Worm (Caenorhabditis elegans) whole organism, young adult: ENCODE results near the gene acs-7.

Source experiments
- C06A6.2 ChIP-seq: fragments of 200-800 bp; sonication (Bioruptor generic); conservative IDR thresholded peaks from 2 replicates; pipeline ENCODE4 v1.3.6; 2022; ENCODE audit warnings: missing genetic modification characterization, missing compliant biosample characterization
- C17E4.6 ChIP-seq: fragments of 200-800 bp; sonication (Bioruptor generic); IDR thresholded peaks from 2 replicates; pipeline ENCODE4 v1.3.6; 2022; ENCODE audit warnings: missing genetic modification reagents, missing genetic modification characterization, missing compliant biosample characterization
- D2030.7 ChIP-seq: fragments of 200-800 bp; sonication (Bioruptor generic); IDR thresholded peaks from 2 replicates; pipeline ENCODE4 v1.3.6; 2022; ENCODE audit warnings: missing genetic modification reagents, missing genetic modification characterization, missing compliant biosample characterization
- F10E7.11 ChIP-seq: sonication (generic microtip); optimal IDR thresholded peaks from 2 replicates; lab custom pipeline; 2017; ENCODE audit warnings: mild to moderate bottlenecking, missing genetic modification characterization, moderate library complexity, missing compliant biosample characterization
- F22D6.2 ChIP-seq: sonication (generic microtip); optimal IDR thresholded peaks from 2 replicates; lab custom pipeline; 2016; ENCODE audit warnings: mild to moderate bottlenecking, missing genetic modification characterization, missing compliant biosample characterization
- F33H1.4 ChIP-seq: fragments of 200-800 bp; sonication (Bioruptor generic); IDR thresholded peaks from 2 replicates; pipeline ENCODE4 v1.3.6; 2022; ENCODE audit warnings: missing genetic modification reagents, missing genetic modification characterization, missing compliant biosample characterization
- K12H6.12 ChIP-seq: fragments of 200-800 bp; sonication (Bioruptor generic); optimal IDR thresholded peaks from 2 replicates; lab custom pipeline; 2018; ENCODE audit warnings: mild to moderate bottlenecking, missing genetic modification characterization, missing compliant biosample characterization
- Y53G8AR.9 ChIP-seq: fragments of 200-800 bp; sonication (Bioruptor generic); conservative IDR thresholded peaks from 2 replicates; pipeline ENCODE4 v1.3.6; 2022; ENCODE audit warnings: missing genetic modification reagents, missing genetic modification characterization, missing compliant biosample characterization
- Y56A3A.18 ChIP-seq: fragments of 200-800 bp; sonication (Bioruptor generic); IDR thresholded peaks from 2 replicates; pipeline ENCODE4 v1.3.6; 2022; ENCODE audit warnings: missing genetic modification reagents, missing genetic modification characterization, missing compliant biosample characterization
- Y95B8A.8 ChIP-seq: fragments of 200-800 bp; sonication (Bioruptor generic); IDR thresholded peaks from 2 replicates; pipeline ENCODE4 v1.3.6; 2022; ENCODE audit warnings: missing genetic modification reagents, missing genetic modification characterization, missing compliant biosample characterization
- ama-1 ChIP-seq, 3 experiments: fragments of 150-350 bp in 1 of 3; sonication (generic microtip) in 2 of 3; optimal IDR thresholded peaks; 2 replicates each; lab custom pipeline; 2014 to 2018; ENCODE audit warnings: missing biosample characterization in 2 of 3, missing genetic modification characterization in 2 of 3, missing genetic modification reagents in 2 of 3
- athp-1 ChIP-seq: sonication (generic microtip); optimal IDR thresholded peaks from 2 replicates; lab custom pipeline; 2017; ENCODE audit warnings: mild to moderate bottlenecking, missing genetic modification characterization, missing compliant biosample characterization
- attf-5 ChIP-seq: fragments of 200-800 bp; sonication (Bioruptor generic); optimal IDR thresholded peaks from 2 replicates; lab custom pipeline; 2018; ENCODE audit warnings: mild to moderate bottlenecking, missing genetic modification characterization, missing compliant biosample characterization
- cebp-1 ChIP-seq, 2 experiments: fragments of 200-800 bp in 1 of 2; sonication (Bioruptor generic) in 1 of 2; sonication (generic microtip) in 1 of 2; IDR thresholded peaks in 1 of 2; optimal IDR thresholded peaks in 1 of 2; 2 replicates each; pipeline versions ENCODE4 v1.3.6 to Lab custom; 2017 to 2022; ENCODE audit warnings: missing compliant biosample characterization in 2 of 2, missing genetic modification characterization in 2 of 2, mild to moderate bottlenecking in 1 of 2, missing genetic modification reagents in 1 of 2, moderate library complexity in 1 of 2
- ceh-100 ChIP-seq: fragments of 200-800 bp; sonication (Bioruptor generic); IDR thresholded peaks from 2 replicates; pipeline ENCODE4 v1.3.6; 2022; ENCODE audit warnings: missing genetic modification reagents, missing genetic modification characterization, missing compliant biosample characterization
- ceh-91 ChIP-seq: fragments of 200-800 bp; sonication (Bioruptor generic); IDR thresholded peaks from 2 replicates; pipeline ENCODE4 v1.3.6; 2022; ENCODE audit warnings: missing genetic modification reagents, missing genetic modification characterization, missing compliant biosample characterization
- die-1 ChIP-seq: sonication (generic microtip); optimal IDR thresholded peaks from 2 replicates; lab custom pipeline; 2016; ENCODE audit warnings: missing genotype, mild to moderate bottlenecking, missing genetic modification characterization, missing compliant biosample characterization
- dox-1 ChIP-seq: fragments of 200-800 bp; sonication (Bioruptor generic); IDR thresholded peaks from 2 replicates; pipeline ENCODE4 v1.3.6; 2022; ENCODE audit warnings: missing genetic modification reagents, missing genetic modification characterization, missing compliant biosample characterization
- dpff-1 ChIP-seq: sonication (generic microtip); optimal IDR thresholded peaks from 2 replicates; lab custom pipeline; 2017; ENCODE audit warnings: mild to moderate bottlenecking, missing genetic modification characterization, missing compliant biosample characterization
- dpl-1 ChIP-seq: fragments of 150-350 bp; optimal IDR thresholded peaks from 2 replicates; lab custom pipeline; 2014; ENCODE audit warnings: missing biosample characterization, missing genetic modification reagents, missing genetic modification characterization
- ekl-4 ChIP-seq: fragments of 200-800 bp; sonication (Bioruptor generic); IDR thresholded peaks from 2 replicates; pipeline ENCODE4 v1.3.6; 2022; ENCODE audit warnings: missing genetic modification reagents, missing genetic modification characterization, missing compliant biosample characterization
- hmg-1.2 ChIP-seq: fragments of 200-800 bp; sonication (Bioruptor generic); IDR thresholded peaks from 2 replicates; pipeline ENCODE4 v1.3.6; 2022; ENCODE audit warnings: missing genetic modification reagents, missing genetic modification characterization, missing compliant biosample characterization
- hsf-1 ChIP-seq: fragments of 200-800 bp; sonication (Bioruptor generic); IDR thresholded peaks from 2 replicates; pipeline ENCODE4 v1.3.6; 2022; ENCODE audit warnings: missing genetic modification reagents, missing genetic modification characterization, missing compliant biosample characterization
- let-607 ChIP-seq, 2 experiments: fragments of 200-800 bp in 1 of 2; sonication (Bioruptor generic) in 1 of 2; sonication (generic microtip) in 1 of 2; optimal IDR thresholded peaks; 2 replicates each; lab custom pipeline; 2016 to 2018; ENCODE audit warnings: mild to moderate bottlenecking in 2 of 2, missing compliant biosample characterization in 2 of 2, missing genetic modification characterization in 2 of 2, moderate library complexity in 2 of 2, missing genotype in 1 of 2
- lin-26 ChIP-seq: fragments of 200-800 bp; sonication (Bioruptor generic); IDR thresholded peaks from 2 replicates; pipeline ENCODE4 v1.3.6; 2022; ENCODE audit warnings: missing genetic modification reagents, missing genetic modification characterization, missing compliant biosample characterization
- lin-40 ChIP-seq: sonication (generic microtip); optimal IDR thresholded peaks from 2 replicates; lab custom pipeline; 2016; ENCODE audit warnings: missing genetic modification characterization, mild to moderate bottlenecking, missing compliant biosample characterization, missing genotype, missing genetic modification reagents
- lin-54 ChIP-seq: fragments of 200-800 bp; sonication (Bioruptor generic); optimal IDR thresholded peaks from 2 replicates; lab custom pipeline; 2018; ENCODE audit warnings: mild to moderate bottlenecking, missing genetic modification characterization, missing compliant biosample characterization
- lsl-1 ChIP-seq: fragments of 200-800 bp; sonication (Bioruptor generic); optimal IDR thresholded peaks from 2 replicates; lab custom pipeline; 2018; ENCODE audit warnings: mild to moderate bottlenecking, missing genetic modification characterization, moderate library complexity, missing compliant biosample characterization
- lsy-27 ChIP-seq: sonication (generic microtip); optimal IDR thresholded peaks from 2 replicates; lab custom pipeline; 2017; ENCODE audit warnings: missing genetic modification characterization, mild to moderate bottlenecking, missing compliant biosample characterization, antibody characterized with exemption, missing genotype, borderline replicate concordance; ENCODE audit not compliant: insufficient read depth
- madf-10 ChIP-seq: sonication (generic microtip); optimal IDR thresholded peaks from 2 replicates; lab custom pipeline; 2016; ENCODE audit warnings: mild to moderate bottlenecking, missing genetic modification characterization, missing compliant biosample characterization
- madf-8 ChIP-seq: fragments of 200-800 bp; sonication (Bioruptor generic); conservative IDR thresholded peaks from 2 replicates; pipeline ENCODE4 v1.3.6; 2022; ENCODE audit warnings: missing genetic modification reagents, missing genetic modification characterization, missing compliant biosample characterization
- mel-28 ChIP-seq: sonication (generic microtip); optimal IDR thresholded peaks from 2 replicates; lab custom pipeline; 2016; ENCODE audit warnings: borderline replicate concordance, mild to moderate bottlenecking, missing genetic modification characterization, missing compliant biosample characterization
- mes-4 ChIP-seq: sonication (generic microtip); optimal IDR thresholded peaks from 2 replicates; lab custom pipeline; 2016; ENCODE audit warnings: missing genotype, missing genetic modification characterization, missing compliant biosample characterization
- nfya-1 ChIP-seq: sonication (generic microtip); optimal IDR thresholded peaks from 2 replicates; lab custom pipeline; 2017; ENCODE audit warnings: antibody characterized with exemption, missing compliant biosample characterization, missing genetic modification characterization, borderline replicate concordance; ENCODE audit not compliant: insufficient read depth
- nhr-80 ChIP-seq: sonication (generic microtip); optimal IDR thresholded peaks from 2 replicates; lab custom pipeline; 2016; ENCODE audit warnings: missing genetic modification characterization, missing compliant biosample characterization
- nhr-90 ChIP-seq: sonication (generic microtip); optimal IDR thresholded peaks from 2 replicates; lab custom pipeline; 2016; ENCODE audit warnings: missing genotype, mild to moderate bottlenecking, missing genetic modification characterization, missing compliant biosample characterization
- unc-130 ChIP-seq: sonication (generic microtip); optimal IDR thresholded peaks from 2 replicates; lab custom pipeline; 2016; ENCODE audit warnings: missing genetic modification reagents, missing genetic modification characterization, missing compliant biosample characterization
- xnd-1 ChIP-seq: sonication (generic microtip); optimal IDR thresholded peaks from 2 replicates; lab custom pipeline; 2016; ENCODE audit warnings: missing genotype, missing genetic modification reagents, missing genetic modification characterization, missing compliant biosample characterization
- zfh-2 ChIP-seq: fragments of 200-800 bp; sonication (Bioruptor generic); conservative IDR thresholded peaks from 2 replicates; pipeline ENCODE4 v1.3.6; 2022; ENCODE audit warnings: missing genetic modification reagents, missing genetic modification characterization, missing compliant biosample characterization
- ztf-18 ChIP-seq: sonication (generic microtip); optimal IDR thresholded peaks from 2 replicates; lab custom pipeline; 2016; ENCODE audit warnings: missing genotype, mild to moderate bottlenecking, missing genetic modification characterization, missing compliant biosample characterization
- ztf-22 ChIP-seq: fragments of 200-800 bp; sonication (Bioruptor generic); optimal IDR thresholded peaks from 2 replicates; lab custom pipeline; 2018; ENCODE audit warnings: mild to moderate bottlenecking, missing genetic modification characterization, moderate library complexity, missing compliant biosample characterization
- ztf-26 ChIP-seq: sonication (generic microtip); optimal IDR thresholded peaks from 2 replicates; lab custom pipeline; 2017; ENCODE audit warnings: missing genetic modification characterization, missing compliant biosample characterization
- ztf-3 ChIP-seq: fragments of 200-800 bp; sonication (Bioruptor generic); optimal IDR thresholded peaks from 2 replicates; lab custom pipeline; 2018; ENCODE audit warnings: mild to moderate bottlenecking, missing genetic modification characterization, missing compliant biosample characterization

Gene acs-7

ce11 chrII:9280846-9281245 lies 11.0 kb upstream of the acs-7 start:
- TF ChIP-seq ekl-4 (GFP tag; lab: Robert Waterston, UW) (no peak), ztf-22 (GFP tag; lab: Kevin White, UChicago) (no peak), dpl-1 (GFP tag; lab: Kevin White, UChicago) (no peak), die-1 (tag; lab: Kevin White, UChicago) (no peak), F10E7.11 (tag; lab: Kevin White, UChicago) (no peak), D2030.7 (GFP tag; lab: Robert Waterston, UW) (no peak), K12H6.12 (no peak), nhr-90 (tag; lab: Kevin White, UChicago) (no peak), lsl-1 (GFP tag; lab: Kevin White, UChicago) (no peak), nfya-1 (tag; lab: Kevin White, UChicago) (no peak), madf-8 (GFP tag; lab: Robert Waterston, UW) (no peak), lin-54 (GFP tag; lab: Kevin White, UChicago) (no peak), F22D6.2 (tag; lab: Kevin White, UChicago) (no peak), lsy-27 (tag; lab: Kevin White, UChicago) (no peak), dpff-1 (tag; lab: Kevin White, UChicago) (no peak), unc-130 (GFP tag; lab: Kevin White, UChicago) (no peak), C06A6.2 (no peak), Y56A3A.18 (no peak), ceh-91 (GFP tag; lab: Robert Waterston, UW) (no peak), lin-26 (GFP tag; lab: Robert Waterston, UW) (no peak)
- TF ChIP-seq, all 124 proteins: peak for 0

DNA sequence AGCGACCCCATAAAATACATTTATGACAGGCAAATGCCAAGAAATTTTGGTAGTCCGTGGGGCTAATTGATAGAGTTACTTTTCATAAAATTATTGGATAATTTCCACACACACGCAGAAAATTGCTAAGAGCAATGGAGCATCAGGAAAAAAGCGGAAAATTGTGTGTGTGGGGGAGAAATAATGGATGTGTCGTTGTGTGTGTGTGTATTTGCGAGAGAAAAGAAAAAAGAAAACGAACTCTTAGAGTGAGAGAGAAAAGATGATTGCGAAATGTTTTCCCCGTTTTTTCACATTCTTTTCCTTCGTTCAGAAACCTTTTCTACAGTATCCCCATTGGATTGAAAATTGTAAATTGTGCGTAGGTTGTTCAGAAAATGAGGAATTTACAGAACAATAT lies 10.2 kb upstream of the acs-7 start:
- TF ChIP-seq F33H1.4 (GFP tag; lab: Robert Waterston, UW), result no peak
- no peak for TF ChIP-seq xnd-1 (tag; lab: Kevin White, UChicago)
- peak; percentile 21; the same call in 1 of the 2 replicates for TF ChIP-seq hmg-1.2 (GFP tag; lab: Robert Waterston, UW)
- peak; percentile 70 for TF ChIP-seq K12H6.12
- peak; percentile 86; the same call in 1 of the 2 replicates for TF ChIP-seq cebp-1 (GFP tag; IDR thresholded peaks at IDR 0.05; lab: Robert Waterston, UW)
- peak; percentile 96 for TF ChIP-seq cebp-1 (tag; optimal IDR thresholded peaks at IDR 0.05; lab: Kevin White, UChicago)
- peak; percentile 26; the same call in 1 of the 2 replicates for TF ChIP-seq dox-1 (GFP tag; lab: Robert Waterston, UW)
- TF ChIP-seq lin-40 (tag; lab: Kevin White, UChicago), result peak; percentile 0

DNA sequence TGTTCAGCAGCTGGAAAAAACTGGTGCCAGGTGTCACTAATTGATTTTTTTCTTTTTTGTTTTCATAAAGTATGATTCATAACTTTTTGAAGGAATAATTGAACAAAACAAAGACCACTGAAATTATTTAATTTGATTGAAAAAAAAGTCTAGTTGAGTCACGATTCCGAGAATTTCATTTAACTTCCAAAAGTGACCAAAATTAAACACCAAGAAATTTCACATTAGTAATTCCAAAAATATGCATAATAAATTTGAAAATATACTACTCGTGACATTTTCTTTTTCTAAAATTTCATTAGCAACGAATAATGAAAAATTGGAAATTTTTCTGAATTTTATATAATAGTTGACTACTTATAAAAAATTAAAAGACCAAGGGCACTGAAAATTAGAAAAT lies 9.8 kb upstream of the acs-7 start:
- TF ChIP-seq C17E4.6 (GFP tag; lab: Robert Waterston, UW) (no peak), ztf-18 (tag; lab: Kevin White, UChicago) (no peak), ama-1 (optimal IDR thresholded peaks at IDR 0.05; lab: Kevin White, UChicago) (no peak), ama-1 (GFP tag; optimal IDR thresholded peaks at IDR 0.05; lab: Kevin White, UChicago) (no peak), ceh-91 (GFP tag; lab: Robert Waterston, UW) (no peak), mel-28 (tag; lab: Kevin White, UChicago) (no peak)

DNA sequence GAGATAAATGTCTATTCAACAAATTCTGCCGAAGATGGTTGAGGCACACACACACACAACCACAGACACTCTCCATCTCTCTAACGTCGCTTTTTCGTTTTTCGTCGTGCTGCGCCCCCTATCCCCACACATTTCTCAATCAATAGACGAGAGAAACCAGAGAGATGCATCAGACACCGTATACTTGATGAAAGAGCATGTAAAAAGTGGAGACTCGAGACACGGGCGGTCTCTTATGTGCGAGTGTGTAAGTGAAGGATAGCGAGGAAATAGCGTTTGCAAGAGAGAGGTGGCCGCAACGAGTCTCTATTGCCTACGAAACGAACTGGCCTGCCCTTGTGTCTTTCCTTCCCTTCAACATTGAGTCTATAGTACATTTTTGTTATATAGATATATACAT lies 9.0 kb upstream of the acs-7 start:
- TF ChIP-seq attf-5 (GFP tag; lab: Kevin White, UChicago) (peak; percentile 82), ztf-22 (GFP tag; lab: Kevin White, UChicago) (peak; percentile 40), F22D6.2 (tag; lab: Kevin White, UChicago) (peak; percentile 34), Y53G8AR.9 (GFP tag; lab: Robert Waterston, UW) (peak; percentile 81), ztf-26 (tag; lab: Kevin White, UChicago) (peak; percentile 83), zfh-2 (GFP tag; lab: Robert Waterston, UW) (peak; percentile 94), let-607 (tag; optimal IDR thresholded peaks at IDR 0.05; lab: Kevin White, UChicago) (peak; percentile 58 to 62), hsf-1 (GFP tag; lab: Robert Waterston, UW) (no peak), Y95B8A.8 (GFP tag; lab: Robert Waterston, UW) (peak; percentile 78; the same call in 1 of the 2 replicates), K12H6.12 (peak; percentile 89), nhr-80 (peak; percentile 98), F10E7.11 (tag; lab: Kevin White, UChicago) (no peak), ztf-3 (peak; percentile 28), mes-4 (tag; lab: Kevin White, UChicago) (no peak), athp-1 (tag; lab: Kevin White, UChicago) (no peak), madf-10 (tag; lab: Kevin White, UChicago) (peak; percentile 77), ceh-100 (GFP tag; lab: Robert Waterston, UW) (no peak)
